Worm (Caenorhabditis elegans) whole organism, L2 larva: ENCODE measurements around the gene C48B4.11.

Experiments
- F13H6.1 ChIP-seq: sonication (generic microtip); optimal IDR thresholded peaks from 2 replicates; lab custom pipeline; 2016; ENCODE audit warnings: missing genetic modification characterization, missing compliant biosample characterization
- R02D3.7 ChIP-seq: fragments of 150-350 bp; optimal IDR thresholded peaks from 2 replicates; lab custom pipeline; 2014; ENCODE audit warnings: missing biosample characterization, missing genetic modification characterization
- ama-1 ChIP-seq: fragments of 150-350 bp; optimal IDR thresholded peaks from 2 replicates; lab custom pipeline; 2018; ENCODE audit warnings: inconsistent platforms
- elt-1 ChIP-seq: fragments of 150-350 bp; optimal IDR thresholded peaks from 2 replicates; lab custom pipeline; 2014; ENCODE audit warnings: missing biosample characterization, missing genetic modification characterization
- elt-3 ChIP-seq: sonication (generic microtip); optimal IDR thresholded peaks from 2 replicates; lab custom pipeline; 2017; ENCODE audit warnings: missing biosample characterization, missing genetic modification characterization
- lin-13 ChIP-seq: fragments of 150-350 bp; optimal IDR thresholded peaks from 2 replicates; lab custom pipeline; 2014; ENCODE audit warnings: missing biosample characterization, missing genetic modification reagents, missing genetic modification characterization
- lin-39 ChIP-seq: fragments of 150-350 bp; optimal IDR thresholded peaks from 2 replicates; lab custom pipeline; 2014; ENCODE audit warnings: missing biosample characterization, missing genetic modification reagents, missing genetic modification characterization
- nhr-12 ChIP-seq: fragments of 150-350 bp; optimal IDR thresholded peaks from 2 replicates; lab custom pipeline; 2014; ENCODE audit warnings: missing biosample characterization, missing genetic modification characterization
- nhr-129 ChIP-seq: fragments of 150-350 bp; optimal IDR thresholded peaks from 2 replicates; lab custom pipeline; 2014; ENCODE audit warnings: missing biosample characterization, missing genetic modification characterization
- unc-55 ChIP-seq: fragments of 150-350 bp; sonication (generic microtip); optimal IDR thresholded peaks from 3 replicates; lab custom pipeline; 2014; ENCODE audit warnings: missing biosample characterization, missing genetic modification reagents, missing genetic modification characterization
- ztf-1 ChIP-seq: fragments of 200-800 bp; sonication (Bioruptor generic); conservative IDR thresholded peaks from 2 replicates; pipeline ENCODE4 v1.3.6; 2022; ENCODE audit warnings: missing genetic modification characterization, missing compliant biosample characterization

DNA sequence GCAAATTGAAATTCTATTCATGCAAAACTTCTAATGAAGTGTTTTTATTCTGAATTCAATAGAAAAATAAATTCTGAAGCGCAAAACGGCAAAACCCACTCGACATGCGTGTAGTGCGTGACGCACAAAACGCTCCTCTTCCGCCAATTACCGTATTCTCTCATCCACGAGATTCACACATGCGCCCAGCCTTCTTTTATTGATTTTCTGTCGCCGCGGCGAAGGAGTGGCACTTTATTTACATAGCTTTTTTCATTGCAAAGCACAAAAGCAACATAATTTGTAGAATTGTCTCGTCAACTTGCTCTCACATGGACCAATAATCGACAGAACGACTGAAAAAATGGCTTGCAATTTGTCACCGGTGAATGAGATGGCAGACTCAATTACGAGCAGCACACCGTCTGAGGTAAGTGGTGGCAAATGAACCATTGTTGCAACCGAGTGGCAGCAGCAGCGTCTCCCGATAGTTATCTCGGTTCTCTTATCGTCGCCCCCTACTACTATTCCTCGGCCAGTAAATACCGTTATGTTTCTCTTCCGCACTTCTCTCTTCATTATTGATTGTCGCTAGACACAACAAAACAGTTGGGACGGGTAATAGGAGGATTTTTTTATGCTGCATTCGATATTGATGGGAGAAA lies 19.8 kb downstream of the C48B4.11 start, which contains the start of gene unc-16:
- peak; percentile 85 for TF ChIP-seq nhr-129 (tag; lab: Kevin White, UChicago)
- TF ChIP-seq ama-1 (lab: Kevin White, UChicago): peak; percentile 84
- no peak for TF ChIP-seq nhr-12 (tag; lab: Kevin White, UChicago)
- TF ChIP-seq lin-13 (GFP tag; lab: Kevin White, UChicago): peak; percentile 69
- TF ChIP-seq elt-1 (tag; lab: Kevin White, UChicago): no peak
- no peak for TF ChIP-seq lin-39 (tag; lab: Kevin White, UChicago)
- TF ChIP-seq unc-55 (GFP tag; lab: Kevin White, UChicago): peak; percentile 96
- TF ChIP-seq R02D3.7 (tag; lab: Kevin White, UChicago): no peak
- no peak for TF ChIP-seq ztf-1 (GFP tag; lab: Robert Waterston, UW)
- peak; percentile 91 for TF ChIP-seq F13H6.1 (tag; lab: Kevin White, UChicago)
- TF ChIP-seq elt-3 (tag; lab: Kevin White, UChicago): no peak
